Worm (Caenorhabditis elegans): ENCODE data around the gene K01A11.3.
"Not testable (repeated sequence)": the region's sequence is repeated elsewhere in the genome, so short reads cannot be mapped to it uniquely, and the experiment has no call there.

Gene K01A11.3

ce11 chrIII:3468384-3468783 is 16.0 kb upstream of the K01A11.3 start:
- TF ChIP-seq ztf-23 (GFP tag; IDR thresholded peaks at IDR 0.05) (no peak), ref-1 (GFP tag; conservative IDR thresholded peaks at IDR 0.05) (no peak), tab-1 (GFP tag; IDR thresholded peaks at IDR 0.05) (no peak), cog-1 (tag; optimal IDR thresholded peaks at IDR 0.05) (no peak), klf-2 (GFP tag; conservative IDR thresholded peaks at IDR 0.05) (no peak), ztf-29 (GFP tag; IDR thresholded peaks at IDR 0.05) (no peak), med-1 (GFP tag; optimal IDR thresholded peaks at IDR 0.05; ENCODE audit: insufficient read depth) (no peak), T22C8.4 (GFP tag; IDR thresholded peaks at IDR 0.05) (no peak), flt-1 (GFP tag; IDR thresholded peaks at IDR 0.05) (no peak)

DNA sequence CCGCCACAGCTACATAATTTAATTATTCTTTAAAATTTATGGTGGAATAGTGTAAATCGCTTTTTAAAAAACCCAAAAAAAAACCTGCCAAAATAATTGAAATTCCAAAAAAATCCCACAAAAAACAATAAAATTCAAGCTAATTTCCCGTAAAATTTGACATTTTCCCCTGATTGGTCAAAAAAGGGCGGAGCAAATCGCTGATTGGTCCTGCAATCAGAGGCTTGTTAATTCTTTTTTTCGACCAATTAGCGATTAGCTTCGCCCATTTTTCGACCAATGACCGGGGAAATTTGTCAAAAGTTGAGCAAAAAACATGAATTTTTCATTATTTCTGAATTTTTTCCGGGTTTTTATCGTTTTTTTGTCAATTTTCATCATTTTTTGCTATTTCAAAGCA is 14.6 kb upstream of the K01A11.3 start:
- TF ChIP-seq ztf-29 (GFP tag; IDR thresholded peaks at IDR 0.05) (no peak), T22C8.4 (GFP tag; IDR thresholded peaks at IDR 0.05) (no peak), klf-2 (GFP tag; conservative IDR thresholded peaks at IDR 0.05) (no peak), cog-1 (tag; optimal IDR thresholded peaks at IDR 0.05) (no peak), tab-1 (GFP tag; IDR thresholded peaks at IDR 0.05) (no peak)

- TF ChIP-seq T22C8.4 (GFP tag; IDR thresholded peaks at IDR 0.05): no peak
- no peak for TF ChIP-seq ztf-23 (GFP tag; IDR thresholded peaks at IDR 0.05)
- no peak for TF ChIP-seq flt-1 (GFP tag; IDR thresholded peaks at IDR 0.05)
- TF ChIP-seq cog-1 (tag; optimal IDR thresholded peaks at IDR 0.05): no peak
- TF ChIP-seq tab-1 (GFP tag; IDR thresholded peaks at IDR 0.05): no peak
- no peak for TF ChIP-seq klf-2 (GFP tag; conservative IDR thresholded peaks at IDR 0.05)
- no peak for TF ChIP-seq ztf-29 (GFP tag; IDR thresholded peaks at IDR 0.05)
- TF ChIP-seq ref-1 (GFP tag; conservative IDR thresholded peaks at IDR 0.05): no peak
- TF ChIP-seq med-1 (GFP tag; optimal IDR thresholded peaks at IDR 0.05; ENCODE audit: insufficient read depth): no peak
Measured at ce11 chrIII:3461403-3461802, 9.0 kb upstream of the K01A11.3 start, which contains the start of gene pph-6. pph-6 (plus strand) TSS chrIII:3461703.

DNA sequence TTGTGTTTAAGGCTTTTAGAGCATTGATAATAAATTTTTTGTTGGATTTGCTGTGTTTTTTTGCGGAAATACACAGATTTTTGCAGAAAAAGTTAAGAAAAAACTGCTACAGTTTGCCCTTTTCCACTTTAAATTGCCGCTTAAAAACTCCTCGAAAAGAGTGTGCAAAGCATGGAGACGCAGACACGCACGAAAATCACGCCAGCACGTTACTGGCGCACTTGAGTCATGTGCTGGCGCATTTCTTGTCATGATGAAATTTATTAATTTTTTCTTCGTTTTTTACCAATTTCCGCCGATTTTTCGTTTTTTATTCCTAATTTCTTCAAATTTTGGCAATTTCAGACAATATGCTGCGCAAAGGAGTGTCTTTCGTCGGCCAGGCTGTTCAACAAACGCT is 7.6 kb upstream of the K01A11.3 start, which contains the start of gene C34C12.8:
Gene C34C12.8, plus strand, starts transcription at position 346 of the 400 bp plus-strand sequence.
- peak; percentile 66; the same call in 1 of the 2 replicates for TF ChIP-seq ztf-23 (GFP tag; IDR thresholded peaks at IDR 0.05)
- no peak for TF ChIP-seq klf-2 (GFP tag; conservative IDR thresholded peaks at IDR 0.05)
- no peak for TF ChIP-seq ztf-29 (GFP tag; IDR thresholded peaks at IDR 0.05)
- peak; percentile 70; the same call in 1 of the 2 replicates for TF ChIP-seq flt-1 (GFP tag; IDR thresholded peaks at IDR 0.05)
- TF ChIP-seq cog-1 (tag; optimal IDR thresholded peaks at IDR 0.05): peak; percentile 46

DNA sequence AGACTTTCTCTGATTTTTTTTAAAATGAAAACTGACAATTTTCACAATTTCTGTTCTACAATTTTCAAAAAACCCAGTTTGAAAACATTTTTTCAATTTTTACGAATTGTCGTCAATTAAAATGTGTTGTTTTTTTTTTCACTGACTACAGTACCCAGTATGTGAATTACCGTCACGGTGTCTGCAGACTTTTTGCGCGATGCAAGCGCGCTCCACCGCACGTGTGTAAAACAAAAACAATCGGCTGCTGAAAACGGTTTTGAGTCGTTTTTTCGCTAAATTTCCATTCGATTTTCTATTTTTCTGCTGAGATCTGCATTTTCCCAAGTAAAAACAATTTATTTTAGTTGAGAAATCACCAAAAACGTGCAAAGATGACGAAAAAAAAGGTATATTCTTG is 3.8 kb upstream of the K01A11.3 start:
- 0 out of 2 replicates have a peak, but pooled peaks have one; percentile 9 for TF ChIP-seq flt-1 (GFP tag; IDR thresholded peaks at IDR 0.05)
- TF ChIP-seq cog-1 (tag; optimal IDR thresholded peaks at IDR 0.05): peak; percentile 59
- peak; percentile 77 for TF ChIP-seq ztf-23 (GFP tag; IDR thresholded peaks at IDR 0.05)
- TF ChIP-seq med-1 (GFP tag; optimal IDR thresholded peaks at IDR 0.05; ENCODE audit: insufficient read depth): no peak

- not testable (repeated sequence) for TF ChIP-seq klf-2 (GFP tag; conservative IDR thresholded peaks at IDR 0.05); T22C8.4 (GFP tag; IDR thresholded peaks at IDR 0.05); ref-1 (GFP tag; conservative IDR thresholded peaks at IDR 0.05)
Measured at ce11 chrIII:3454045-3454444, 1.6 kb upstream of the K01A11.3 start, which contains the start of gene C34C12.1. C34C12.1 (plus strand) TSS chrIII:3454345.

- TF ChIP-seq T22C8.4 (GFP tag; IDR thresholded peaks at IDR 0.05); med-1 (GFP tag; optimal IDR thresholded peaks at IDR 0.05; ENCODE audit: insufficient read depth); flt-1 (GFP tag; IDR thresholded peaks at IDR 0.05): not testable (repeated sequence)
Measured at ce11 chrIII:3453486-3453885, 1.1 kb upstream of the K01A11.3 start, which contains the start of gene C34C12.2. C34C12.2 (plus strand) TSS chrIII:3453786.

ce11 chrIII:3444139-3444538 is 8.3 kb downstream of the K01A11.3 start, which contains the start of gene spe-41:
spe-41 (minus strand) TSS chrIII:3444210.
- TF ChIP-seq flt-1 (GFP tag; IDR thresholded peaks at IDR 0.05) (no peak), med-1 (GFP tag; optimal IDR thresholded peaks at IDR 0.05; ENCODE audit: insufficient read depth) (no peak), ztf-29 (GFP tag; IDR thresholded peaks at IDR 0.05) (no peak), ref-1 (GFP tag; conservative IDR thresholded peaks at IDR 0.05) (no peak), cog-1 (tag; optimal IDR thresholded peaks at IDR 0.05) (no peak), klf-2 (GFP tag; conservative IDR thresholded peaks at IDR 0.05) (no peak), T22C8.4 (GFP tag; IDR thresholded peaks at IDR 0.05) (no peak)

ce11 chrIII:3437139-3437538 is 15.3 kb downstream of the K01A11.3 start:
- no peak for TF ChIP-seq cog-1 (tag; optimal IDR thresholded peaks at IDR 0.05)
- no peak for TF ChIP-seq flt-1 (GFP tag; IDR thresholded peaks at IDR 0.05)
- TF ChIP-seq ztf-23 (GFP tag; IDR thresholded peaks at IDR 0.05): no peak
- no peak for TF ChIP-seq ztf-29 (GFP tag; IDR thresholded peaks at IDR 0.05)
- no peak for TF ChIP-seq T22C8.4 (GFP tag; IDR thresholded peaks at IDR 0.05)
- no peak for TF ChIP-seq klf-2 (GFP tag; conservative IDR thresholded peaks at IDR 0.05)
- TF ChIP-seq tab-1 (GFP tag; IDR thresholded peaks at IDR 0.05): no peak
- TF ChIP-seq med-1 (GFP tag; optimal IDR thresholded peaks at IDR 0.05; ENCODE audit: insufficient read depth): no peak
- TF ChIP-seq ref-1 (GFP tag; conservative IDR thresholded peaks at IDR 0.05): no peak

DNA sequence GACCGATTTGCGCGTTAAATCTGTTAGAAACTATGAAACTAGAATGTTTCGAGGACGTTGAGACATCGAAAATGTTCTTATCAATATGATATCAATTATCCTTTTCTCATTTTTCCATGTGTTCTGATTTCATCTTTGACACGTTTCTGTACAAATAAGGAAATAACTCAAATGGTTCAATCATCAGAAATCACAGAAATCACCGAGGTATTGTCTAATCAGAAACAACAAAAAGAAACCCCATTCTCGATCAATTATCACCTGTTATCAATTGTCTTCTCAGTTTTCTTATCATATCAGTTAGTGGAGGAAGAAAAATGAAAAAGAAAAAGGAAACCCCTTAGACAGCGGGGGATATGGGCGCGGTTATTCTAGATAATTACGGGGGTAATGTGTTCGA is 17.3 kb downstream of the K01A11.3 start:
- TF ChIP-seq flt-1 (GFP tag; IDR thresholded peaks at IDR 0.05): no peak
- no peak for TF ChIP-seq ref-1 (GFP tag; conservative IDR thresholded peaks at IDR 0.05)
- no peak for TF ChIP-seq ztf-23 (GFP tag; IDR thresholded peaks at IDR 0.05)
- TF ChIP-seq klf-2 (GFP tag; conservative IDR thresholded peaks at IDR 0.05): no peak
- no peak for TF ChIP-seq ztf-29 (GFP tag; IDR thresholded peaks at IDR 0.05)
- no peak for TF ChIP-seq T22C8.4 (GFP tag; IDR thresholded peaks at IDR 0.05)
- no peak for TF ChIP-seq tab-1 (GFP tag; IDR thresholded peaks at IDR 0.05)
- no peak for TF ChIP-seq cog-1 (tag; optimal IDR thresholded peaks at IDR 0.05)
- TF ChIP-seq med-1 (GFP tag; optimal IDR thresholded peaks at IDR 0.05; ENCODE audit: insufficient read depth): no peak

Data from whole organism, midembryonic.